Fruit fly (Drosophila melanogaster): Measurements from ENCODE around the gene spo.

Gene spo

DNA sequence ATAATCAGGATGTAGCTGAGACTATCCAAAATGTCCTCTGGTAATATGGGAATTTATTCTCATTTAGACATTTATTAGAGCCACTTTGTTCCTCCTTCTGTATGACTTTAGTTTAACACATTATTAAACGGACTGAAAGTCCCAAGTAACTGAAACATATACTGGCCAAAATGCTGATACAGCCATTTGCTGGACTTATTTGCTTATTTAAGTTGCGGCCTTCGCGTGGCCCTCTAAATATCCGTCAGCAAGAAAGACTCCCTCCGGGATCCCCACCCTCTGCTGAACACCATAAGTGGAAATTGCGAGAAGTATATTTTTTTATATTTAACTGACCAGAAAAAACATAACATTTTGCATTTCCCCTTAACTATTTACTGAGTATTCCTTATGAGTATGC lies at the start of gene spo:
TSS of gene spo (minus strand) at position 135 of the 400 bp plus-strand sequence.
- TF ChIP-seq ttk (optimal IDR thresholded peaks at IDR 0.05) (no peak), h (optimal IDR thresholded peaks at IDR 0.05) (no peak), insv (optimal IDR thresholded peaks at IDR 0.05) (no peak), psq (optimal IDR thresholded peaks at IDR 0.05) (no peak), Myc (optimal IDR thresholded peaks at IDR 0.05) (no peak), Sin3A (optimal IDR thresholded peaks at IDR 0.05) (no peak)

DNA sequence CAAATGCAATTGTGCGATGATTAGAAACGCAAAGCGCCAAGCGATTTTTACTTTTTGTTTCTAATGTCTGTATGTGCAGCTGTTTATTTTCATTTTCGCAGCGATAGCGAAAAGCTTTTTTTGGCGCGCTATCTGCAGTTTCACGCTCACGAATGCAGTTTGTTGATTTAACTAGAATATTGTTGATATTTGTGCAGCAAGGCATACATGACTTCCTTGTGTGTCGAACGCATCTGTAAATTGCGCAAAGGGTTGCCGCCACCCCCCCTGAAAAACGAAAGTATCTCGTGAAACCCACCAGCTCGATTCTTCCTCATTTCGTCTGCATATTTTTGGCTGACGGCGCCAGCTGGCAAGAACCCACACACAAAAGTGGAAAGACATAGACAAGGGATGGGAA lies 49.2 kb upstream of the spo start:
- no peak for TF ChIP-seq Sin3A (optimal IDR thresholded peaks at IDR 0.05)
- TF ChIP-seq psq (optimal IDR thresholded peaks at IDR 0.05) = no peak
- no peak for TF ChIP-seq insv (optimal IDR thresholded peaks at IDR 0.05)
- no peak for TF ChIP-seq ttk (optimal IDR thresholded peaks at IDR 0.05)

DNA sequence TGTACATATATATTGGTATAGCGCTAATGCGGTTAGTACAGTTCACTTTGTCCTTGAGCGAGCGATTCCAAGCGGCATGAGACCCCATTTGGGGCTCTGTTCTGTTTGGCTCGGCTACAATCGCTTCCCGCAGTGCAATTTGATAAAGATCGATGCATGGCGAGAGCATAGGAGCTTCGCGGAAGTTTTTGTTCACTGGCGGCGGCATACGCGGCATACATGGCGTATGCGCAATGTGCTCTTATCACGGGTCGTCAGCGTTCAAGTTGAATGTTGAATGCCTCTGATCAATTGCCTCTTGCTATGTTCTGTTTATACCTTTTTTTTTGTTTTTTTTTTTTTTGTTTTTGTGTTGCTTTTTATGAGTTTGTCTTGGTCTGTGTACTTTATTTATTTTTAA lies 48.7 kb upstream of the spo start:
- no peak for TF ChIP-seq insv (optimal IDR thresholded peaks at IDR 0.05)
- no peak for TF ChIP-seq Myc (optimal IDR thresholded peaks at IDR 0.05)
- no peak for TF ChIP-seq Sin3A (optimal IDR thresholded peaks at IDR 0.05)
- no peak for TF ChIP-seq psq (optimal IDR thresholded peaks at IDR 0.05)
- TF ChIP-seq ttk (optimal IDR thresholded peaks at IDR 0.05) = no peak
- TF ChIP-seq h (optimal IDR thresholded peaks at IDR 0.05) = no peak

DNA sequence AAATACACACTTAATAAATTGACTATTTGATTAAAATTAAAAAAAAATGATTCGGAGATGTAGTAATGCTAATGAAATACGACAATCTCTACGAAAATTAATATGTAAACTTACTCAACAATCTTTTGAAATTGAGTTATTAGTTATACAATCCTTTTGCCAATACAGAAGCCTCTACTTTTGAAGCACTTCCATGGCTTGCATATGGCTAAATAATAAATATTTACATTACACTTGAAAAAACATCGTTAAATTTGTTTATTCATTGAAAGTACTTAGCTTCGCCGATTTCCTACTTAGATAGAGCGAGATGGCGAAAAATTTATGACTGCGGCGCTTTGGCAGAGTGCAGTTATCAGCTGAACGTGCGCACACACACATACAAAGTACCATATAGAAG lies 48.3 kb upstream of the spo start:
- no peak for TF ChIP-seq Sin3A (optimal IDR thresholded peaks at IDR 0.05)
- no peak for TF ChIP-seq psq (optimal IDR thresholded peaks at IDR 0.05)
- TF ChIP-seq insv (optimal IDR thresholded peaks at IDR 0.05) = no peak

DNA sequence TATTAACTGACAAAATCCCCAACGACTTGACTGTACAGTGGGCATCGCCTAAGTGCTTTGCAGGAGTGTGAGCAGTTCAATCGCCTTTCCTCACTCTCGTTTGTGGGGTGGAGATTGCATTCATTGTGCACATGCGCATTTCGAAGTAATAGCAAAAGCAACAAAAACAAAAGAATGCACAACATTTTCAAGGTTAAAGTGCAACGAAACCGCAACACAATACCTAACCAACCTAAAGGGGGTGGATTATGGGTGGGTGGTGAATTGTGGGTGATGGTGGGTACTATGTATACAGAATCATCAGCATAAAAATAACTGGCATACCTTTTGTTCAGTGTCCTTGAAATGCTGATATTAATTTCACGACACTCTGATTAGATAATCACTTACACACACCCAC lies 47.1 kb upstream of the spo start:
- TF ChIP-seq Myc (optimal IDR thresholded peaks at IDR 0.05) = no peak
- no peak for TF ChIP-seq ttk (optimal IDR thresholded peaks at IDR 0.05)

DNA sequence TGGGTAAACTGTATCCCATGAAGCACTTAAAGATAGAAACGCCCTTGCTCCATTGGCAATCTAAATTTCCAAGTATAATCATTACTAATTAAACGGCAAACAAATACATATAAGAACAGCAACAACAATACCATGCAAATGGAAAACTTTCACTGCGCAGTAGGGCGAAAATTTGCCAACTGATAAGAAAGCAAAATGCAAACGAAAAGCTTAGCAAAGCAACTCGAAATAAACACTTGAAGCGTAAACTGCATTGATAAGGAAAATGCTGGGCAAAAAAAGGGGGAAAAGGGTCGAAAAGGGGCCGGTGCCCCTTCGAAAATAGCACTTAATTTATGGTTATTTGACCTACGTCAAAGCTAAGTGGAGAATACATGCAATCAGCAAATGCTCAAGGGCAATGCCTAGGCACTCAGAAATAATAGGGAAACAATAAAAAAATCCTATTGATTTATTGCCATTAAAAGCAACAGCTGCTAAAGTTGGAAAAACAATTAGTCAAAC lies 46.2 kb upstream of the spo start:
- TF ChIP-seq ttk (optimal IDR thresholded peaks at IDR 0.05) (no peak), psq (optimal IDR thresholded peaks at IDR 0.05) (no peak)

DNA sequence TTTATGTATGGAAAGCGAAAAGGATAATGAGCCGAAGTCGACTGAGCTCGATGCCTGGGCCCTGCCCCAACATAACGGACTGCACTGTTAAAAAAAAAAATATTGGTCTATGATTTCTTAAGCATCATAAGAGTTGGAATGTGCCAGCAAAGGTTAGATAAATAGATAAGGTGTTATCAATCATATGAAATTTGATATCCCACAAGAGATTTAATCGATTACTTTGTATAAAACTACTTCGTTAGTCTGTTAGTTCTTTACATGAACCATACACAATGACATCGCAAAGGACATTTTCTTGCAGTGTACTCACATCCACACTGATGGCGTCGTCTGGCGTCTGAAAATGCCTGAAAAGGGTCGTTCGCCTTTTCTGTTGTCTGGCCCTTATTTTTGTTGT lies 45.1 kb upstream of the spo start:
- TF ChIP-seq h (optimal IDR thresholded peaks at IDR 0.05) (no peak), ttk (optimal IDR thresholded peaks at IDR 0.05) (no peak), Sin3A (optimal IDR thresholded peaks at IDR 0.05) (no peak), Myc (optimal IDR thresholded peaks at IDR 0.05) (no peak), insv (optimal IDR thresholded peaks at IDR 0.05) (no peak), psq (optimal IDR thresholded peaks at IDR 0.05) (no peak)

DNA sequence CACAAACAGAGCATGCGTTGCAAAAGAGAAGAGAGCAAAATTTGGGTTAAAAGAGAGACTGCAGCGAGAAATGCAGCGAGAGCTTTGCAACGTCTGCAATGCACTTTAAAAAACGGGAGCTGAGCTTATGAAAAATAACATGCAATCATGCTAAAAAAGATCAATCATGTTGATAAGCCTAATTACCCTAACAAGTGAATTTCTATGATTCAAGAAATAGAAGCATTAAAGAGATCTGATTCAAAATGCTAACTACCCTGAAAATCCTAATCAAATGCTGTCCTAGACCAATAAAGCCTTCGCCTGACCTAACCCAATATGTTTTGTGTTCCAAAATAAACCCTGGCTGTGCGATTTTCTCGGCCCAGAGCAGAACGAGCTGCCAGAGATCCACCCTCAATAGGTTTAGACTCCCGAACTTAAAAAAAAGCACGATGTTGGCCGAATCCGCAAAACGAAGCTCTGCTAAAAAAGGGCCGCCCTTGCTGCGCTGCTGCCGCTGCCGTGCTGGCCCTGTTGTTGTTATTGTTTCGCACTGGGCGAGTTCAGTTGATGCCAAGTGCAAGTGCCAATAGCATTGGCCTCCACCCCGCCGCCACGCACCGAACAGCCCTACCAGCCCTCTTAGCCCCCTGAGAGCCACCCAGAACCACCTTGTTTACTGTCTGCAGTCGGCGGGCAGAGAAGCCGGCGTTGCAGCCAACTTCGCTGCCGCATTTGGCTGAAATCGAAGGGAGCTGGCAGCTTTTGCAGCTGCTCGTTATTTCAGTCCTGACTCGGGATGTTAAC lies 43.1 kb upstream of the spo start:
- no peak for TF ChIP-seq Myc (optimal IDR thresholded peaks at IDR 0.05)
- no peak for TF ChIP-seq insv (optimal IDR thresholded peaks at IDR 0.05)
- no peak for TF ChIP-seq psq (optimal IDR thresholded peaks at IDR 0.05)
- TF ChIP-seq Sin3A (optimal IDR thresholded peaks at IDR 0.05) = no peak
- no peak for TF ChIP-seq ttk (optimal IDR thresholded peaks at IDR 0.05)
- no peak for TF ChIP-seq h (optimal IDR thresholded peaks at IDR 0.05)

DNA sequence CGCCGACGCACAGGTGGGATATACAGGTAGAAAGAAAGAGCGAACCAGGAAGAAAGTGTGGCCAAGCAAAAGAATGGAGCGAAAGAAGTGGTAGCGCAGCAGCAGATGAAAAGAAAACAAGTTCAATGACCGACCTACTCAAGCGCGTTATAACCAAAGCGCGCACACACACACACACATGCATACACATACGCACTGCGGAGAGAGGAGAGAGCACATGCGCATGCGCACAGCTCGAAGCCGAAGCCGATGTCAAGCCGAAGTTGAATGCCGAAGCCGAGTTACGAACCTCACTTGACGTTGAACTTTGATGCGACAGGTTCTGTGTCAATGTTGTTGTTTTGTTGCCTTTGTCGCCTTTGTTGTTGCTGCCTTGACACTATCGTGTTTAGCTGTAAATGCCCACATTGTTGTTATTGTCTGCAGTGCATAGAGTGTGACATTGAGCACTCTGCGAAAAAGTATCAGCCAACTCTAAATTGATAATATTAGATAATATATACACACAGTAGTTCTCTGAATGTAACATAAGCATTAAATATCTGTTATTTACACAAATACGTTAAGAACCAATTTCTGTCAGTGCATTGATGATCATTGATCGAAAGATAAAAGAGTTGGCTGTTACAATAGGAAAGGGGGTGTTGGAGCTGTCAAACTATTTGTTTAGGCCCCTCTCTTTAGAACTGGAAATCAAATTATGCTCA lies 42.0 kb upstream of the spo start:
- TF ChIP-seq ttk (optimal IDR thresholded peaks at IDR 0.05) (no peak), Myc (optimal IDR thresholded peaks at IDR 0.05) (no peak), psq (optimal IDR thresholded peaks at IDR 0.05) (no peak), h (optimal IDR thresholded peaks at IDR 0.05) (no peak)

DNA sequence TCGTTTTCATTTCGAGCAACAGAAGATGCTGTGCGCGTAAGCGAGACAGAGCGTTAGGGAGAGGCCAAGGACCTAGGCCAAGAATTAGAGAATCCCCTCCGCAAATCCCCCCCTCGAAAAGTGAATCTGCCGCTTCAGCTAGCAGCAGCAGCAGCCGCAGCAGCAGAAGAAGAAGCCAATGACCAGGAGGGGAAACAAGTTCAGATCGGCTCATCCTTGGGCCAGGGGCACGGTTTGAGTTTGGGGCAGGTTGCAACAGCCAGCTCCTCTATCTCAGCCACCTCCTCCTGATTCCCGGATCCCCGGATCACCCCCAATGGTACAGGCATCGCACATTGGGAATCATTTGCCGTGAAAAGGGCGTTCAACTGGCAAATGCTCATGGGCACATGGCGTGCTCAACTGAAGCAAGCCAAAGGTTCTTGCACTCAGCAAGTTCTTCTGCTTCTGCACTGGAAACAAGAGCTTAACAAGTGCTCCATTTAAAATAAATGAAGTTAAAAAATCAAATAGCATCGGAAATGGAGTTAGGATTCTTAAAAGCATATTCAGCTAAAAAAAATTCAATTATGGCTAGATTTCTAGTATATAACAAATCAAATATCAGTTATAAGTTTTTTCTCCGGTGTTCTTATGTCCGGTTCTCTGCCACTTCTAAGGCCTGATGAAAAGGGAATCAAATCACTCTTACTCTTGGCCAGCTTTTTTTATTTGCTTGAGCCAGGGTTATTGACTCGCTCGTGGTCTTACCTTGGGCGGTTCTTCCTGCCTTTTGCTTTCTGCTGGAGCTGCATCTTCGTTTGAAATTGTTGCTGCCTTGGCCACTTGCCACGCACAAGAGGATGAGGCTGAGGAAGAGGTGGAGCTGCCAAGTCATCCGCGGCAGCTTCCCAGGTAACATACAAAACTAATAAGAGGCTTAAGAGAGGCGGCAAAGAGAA lies 41.1 kb upstream of the spo start:
- TF ChIP-seq ttk (optimal IDR thresholded peaks at IDR 0.05) (no peak), Myc (optimal IDR thresholded peaks at IDR 0.05) (no peak), psq (optimal IDR thresholded peaks at IDR 0.05) (no peak)

DNA sequence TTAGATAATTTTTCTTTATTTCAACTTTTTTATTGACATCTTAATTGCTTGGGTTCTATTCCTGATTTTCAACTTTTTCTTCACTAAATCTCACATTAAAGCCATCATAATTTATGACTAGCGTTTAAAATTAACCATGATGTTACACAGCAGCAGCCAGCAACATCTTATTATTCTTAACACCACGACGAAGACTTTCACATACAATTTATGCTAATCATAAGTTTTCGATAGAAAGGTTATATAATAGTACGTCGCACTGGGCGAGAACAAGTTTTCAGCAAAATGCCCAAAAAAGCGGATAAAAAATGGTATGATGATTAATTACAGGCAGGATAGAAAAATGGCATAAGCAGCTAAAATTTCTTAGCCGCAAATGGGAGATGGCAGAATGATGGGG lies 39.5 kb upstream of the spo start:
- no peak for TF ChIP-seq ttk (optimal IDR thresholded peaks at IDR 0.05)
- TF ChIP-seq psq (optimal IDR thresholded peaks at IDR 0.05) = no peak
- TF ChIP-seq Myc (optimal IDR thresholded peaks at IDR 0.05) = no peak
- no peak for TF ChIP-seq insv (optimal IDR thresholded peaks at IDR 0.05)
- no peak for TF ChIP-seq Sin3A (optimal IDR thresholded peaks at IDR 0.05)

DNA sequence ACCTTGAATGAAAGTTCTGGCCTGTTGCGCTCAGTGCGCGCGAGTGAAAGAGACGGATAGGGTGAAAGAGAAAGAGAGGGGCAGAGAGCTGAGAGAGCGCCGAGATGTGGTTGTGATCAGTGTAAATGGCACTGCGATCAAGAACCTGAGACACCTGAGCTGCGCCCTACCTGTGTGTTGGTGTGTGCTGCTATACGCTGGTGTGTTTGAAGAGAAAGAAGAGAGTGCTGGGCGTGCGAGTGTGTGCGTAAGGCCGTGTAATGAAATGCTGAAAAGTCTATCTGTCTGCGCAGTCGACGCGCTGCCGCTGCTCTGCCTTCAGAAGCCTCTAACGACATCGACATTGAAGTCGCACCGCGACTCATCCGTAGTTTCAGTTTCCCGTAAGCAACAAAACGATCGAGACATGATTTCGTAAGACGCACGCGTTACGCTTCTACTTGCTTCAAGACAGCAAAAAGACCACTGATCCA lies 38.3 kb upstream of the spo start, which contains the start of gene Blimp-1:
TSS of gene Blimp-1 (plus strand) at position 376 of the 473 bp plus-strand sequence.
- no peak for TF ChIP-seq Sin3A (optimal IDR thresholded peaks at IDR 0.05)
- no peak for TF ChIP-seq insv (optimal IDR thresholded peaks at IDR 0.05)
- no peak for TF ChIP-seq Myc (optimal IDR thresholded peaks at IDR 0.05)
- no peak for TF ChIP-seq h (optimal IDR thresholded peaks at IDR 0.05)
- no peak for TF ChIP-seq psq (optimal IDR thresholded peaks at IDR 0.05)
- TF ChIP-seq ttk (optimal IDR thresholded peaks at IDR 0.05) = no peak
